Worm (Caenorhabditis elegans) whole organism, L4/young adult: ENCODE measurements around the gene fbxa-76.

ENCODE experiments used
- W03F9.2 ChIP-seq: fragments of 150-350 bp; optimal IDR thresholded peaks from 2 replicates; lab custom pipeline; 2014; ENCODE audit warnings: missing biosample characterization, missing genetic modification characterization
- dao-5 ChIP-seq: sonication (generic microtip); optimal IDR thresholded peaks from 2 replicates; lab custom pipeline; 2016; ENCODE audit warnings: missing genotype, missing genetic modification characterization, moderate library complexity, missing compliant biosample characterization
- him-1 ChIP-seq: sonication (generic microtip); optimal IDR thresholded peaks from 2 replicates; lab custom pipeline; 2016; ENCODE audit warnings: missing genotype, missing genetic modification reagents, missing genetic modification characterization, missing compliant biosample characterization

DNA sequence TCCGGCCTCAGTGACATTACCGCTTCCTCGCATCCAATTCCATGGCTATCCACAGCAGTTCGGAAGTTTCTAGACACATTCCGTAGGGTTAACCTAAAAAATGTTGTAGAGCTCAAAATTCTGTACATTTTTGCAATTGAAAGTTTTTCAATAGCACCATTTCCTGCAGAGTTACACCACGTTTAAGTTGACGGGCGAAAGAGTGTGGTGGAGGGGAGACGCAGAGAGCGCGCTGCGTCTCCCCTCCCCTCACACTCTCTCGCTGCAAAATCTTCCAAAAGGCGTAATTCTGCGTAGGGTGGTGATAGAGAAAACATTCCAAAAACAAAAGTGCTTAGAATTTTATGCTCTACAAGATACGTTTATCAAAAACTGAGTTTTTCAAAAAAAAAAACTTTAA lies 626 bp downstream of the fbxa-76 start:
- TF ChIP-seq W03F9.2 (tag; lab: Kevin White, UChicago) (no peak), him-1 (tag; lab: Kevin White, UChicago) (no peak), dao-5 (tag; lab: Kevin White, UChicago) (no peak)
